Fruit fly (Drosophila melanogaster): Measurements from ENCODE around the gene CG14621.
A peak's percentile ranks its signal among the peaks of the same experiment; 100 is the strongest.

Gene CG14621

dm6 chrX:22491028-22491769, 47.2 kb downstream of the CG14621 start (continued):
- no peak for TF ChIP-seq CG9797 (GFP tag; optimal IDR thresholded peaks at IDR 0.05)
- peak; percentile 38; the same call in 1 of the 3 replicates for TF ChIP-seq otp (GFP tag; IDR thresholded peaks at IDR 0.05)
- TF ChIP-seq CG10543 (GFP tag; optimal IDR thresholded peaks at IDR 0.05): peak; percentile 45
- peak; percentile 39 for TF ChIP-seq CG4820 (GFP tag; optimal IDR thresholded peaks at IDR 0.05)
- peak; percentile 64 for TF ChIP-seq D19B (GFP tag; optimal IDR thresholded peaks at IDR 0.05)
- TF ChIP-seq CG18764 (GFP tag; optimal IDR thresholded peaks at IDR 0.05): peak; percentile 11
- no peak for TF ChIP-seq Fer1 (GFP tag; optimal IDR thresholded peaks at IDR 0.05)
- TF ChIP-seq fd96Cb (tag; optimal IDR thresholded peaks at IDR 0.05): peak; percentile 62
- TF ChIP-seq kah (GFP tag; optimal IDR thresholded peaks at IDR 0.05): no peak
- no peak for TF ChIP-seq wor (GFP tag; IDR thresholded peaks at IDR 0.05)
- TF ChIP-seq CG11504 (tag; optimal IDR thresholded peaks at IDR 0.05): peak; percentile 83
- peak; percentile 21 for TF ChIP-seq CG15011 (GFP tag; optimal IDR thresholded peaks at IDR 0.05)
- peak; percentile 16 for TF ChIP-seq CG15601 (tag; optimal IDR thresholded peaks at IDR 0.05)
- TF ChIP-seq Hr78 (GFP tag; optimal IDR thresholded peaks at IDR 0.05): peak in 1 of 2 experiments; percentile 30
- peak; percentile 18 for TF ChIP-seq Hsf (GFP tag; optimal IDR thresholded peaks at IDR 0.05)
- TF ChIP-seq cwo (GFP tag; optimal IDR thresholded peaks at IDR 0.05): peak; percentile 41
- peak; percentile 2 for TF ChIP-seq CG15514 (GFP tag; optimal IDR thresholded peaks at IDR 0.05)
- TF ChIP-seq CG30403 (GFP tag; optimal IDR thresholded peaks at IDR 0.05): peak; percentile 76
- peak; percentile 23; the same call in 1 of the 2 replicates for TF ChIP-seq Bgb (GFP tag; IDR thresholded peaks at IDR 0.05; ENCODE audit: partially characterized antibody)
- TF ChIP-seq fru (optimal IDR thresholded peaks at IDR 0.05): no peak
- TF ChIP-seq Nf-YB (GFP tag; optimal IDR thresholded peaks at IDR 0.05): peak; percentile 38
- TF ChIP-seq bcd (GFP tag; optimal IDR thresholded peaks at IDR 0.05): peak; percentile 68
- no peak for TF ChIP-seq schlank (tag; optimal IDR thresholded peaks at IDR 0.05)
- TF ChIP-seq CG11093 (GFP tag; IDR thresholded peaks at IDR 0.05): no peak
- TF ChIP-seq CG4730 (GFP tag; IDR thresholded peaks at IDR 0.05): 0 out of 2 replicates have a peak, but pooled peaks have one; percentile 29
- no peak for TF ChIP-seq NC2β (GFP tag; optimal IDR thresholded peaks at IDR 0.05)
- TF ChIP-seq scrt (GFP tag; optimal IDR thresholded peaks at IDR 0.05): peak; percentile 26
- peak; percentile 22 for TF ChIP-seq jing (GFP tag; optimal IDR thresholded peaks at IDR 0.05)
- peak; percentile 18 for TF ChIP-seq CG30020 (tag; optimal IDR thresholded peaks at IDR 0.05)
- no peak for TF ChIP-seq danr (GFP tag; IDR thresholded peaks at IDR 0.05)
- TF ChIP-seq sug (tag; optimal IDR thresholded peaks at IDR 0.05): peak; percentile 78
- TF ChIP-seq cas (GFP tag; IDR thresholded peaks at IDR 0.05): no peak
- TF ChIP-seq CG9932 (GFP tag; IDR thresholded peaks at IDR 0.05): peak; percentile 54; the same call in 1 of the 2 replicates
- 0 out of 2 replicates have a peak, but pooled peaks have one; percentile 8 for TF ChIP-seq H2.0 (GFP tag; IDR thresholded peaks at IDR 0.05)
- peak; percentile 38 for TF ChIP-seq Fer3 (tag; optimal IDR thresholded peaks at IDR 0.05)
- TF ChIP-seq tin (GFP tag; optimal IDR thresholded peaks at IDR 0.05): peak; percentile 48
- no peak for TF ChIP-seq B-H1 (GFP tag; IDR thresholded peaks at IDR 0.05)
- TF ChIP-seq nmo (GFP tag; optimal IDR thresholded peaks at IDR 0.05): peak; percentile 85
- peak; percentile 80 for TF ChIP-seq Meics (GFP tag; optimal IDR thresholded peaks at IDR 0.05)
- TF ChIP-seq CG10979 (tag; optimal IDR thresholded peaks at IDR 0.05): peak; percentile 72
- TF ChIP-seq sens (GFP tag): peak; percentile 62
- peak; percentile 26 for TF ChIP-seq CG11723 (GFP tag; optimal IDR thresholded peaks at IDR 0.05)
- TF ChIP-seq dmrt11E (tag; optimal IDR thresholded peaks at IDR 0.05): peak; percentile 53
- TF ChIP-seq CG7839 (tag; optimal IDR thresholded peaks at IDR 0.05): peak; percentile 74
- peak; percentile 23 for TF ChIP-seq CG6683 (GFP tag; optimal IDR thresholded peaks at IDR 0.05)
- TF ChIP-seq Rfx (GFP tag; IDR thresholded peaks at IDR 0.05): peak; percentile 43
- TF ChIP-seq caup (GFP tag; optimal IDR thresholded peaks at IDR 0.05; ENCODE audit: severe bottlenecking): peak; percentile 17
- TF ChIP-seq PHDP (tag; optimal IDR thresholded peaks at IDR 0.05): peak; percentile 40
